Worm (Caenorhabditis elegans): ENCODE results near the gene fbxb-102.

The fbxb-102 gene

DNA sequence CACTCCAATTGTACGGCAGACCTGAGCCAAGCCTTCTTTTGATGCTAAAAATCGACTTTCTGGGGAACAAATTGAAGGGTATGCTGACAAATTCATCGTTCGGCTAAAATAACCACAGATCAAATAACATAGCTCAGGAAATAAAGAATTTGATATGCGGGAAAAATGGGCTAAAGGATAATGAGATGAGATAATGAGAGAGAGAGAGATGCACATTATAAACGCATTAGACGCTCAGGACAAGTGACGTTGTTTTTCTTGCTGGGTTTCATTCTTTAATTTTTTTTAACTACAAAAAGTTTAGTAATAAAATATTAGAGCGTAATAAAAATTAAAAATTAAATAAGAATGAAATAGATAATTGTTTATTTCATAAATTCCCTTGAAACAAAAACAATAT, 31.9 kb downstream of the fbxb-102 start, which contains the start of gene srh-69:
Gene srh-69, minus strand, starts transcription at position 101 of the 400 bp plus-strand sequence.
- TF ChIP-seq nhr-77 (tag; optimal IDR thresholded peaks at IDR 0.05) = no peak
- TF ChIP-seq nhr-28 (tag; optimal IDR thresholded peaks at IDR 0.05) = no peak
- TF ChIP-seq nhr-23 (tag; optimal IDR thresholded peaks at IDR 0.05) = no peak
- TF ChIP-seq nhr-12 (tag; optimal IDR thresholded peaks at IDR 0.05) = no peak
- TF ChIP-seq ceh-9 (tag; optimal IDR thresholded peaks at IDR 0.05) = no peak
- TF ChIP-seq R02D3.7 (tag; optimal IDR thresholded peaks at IDR 0.05) = no peak
- TF ChIP-seq lin-15B (tag; optimal IDR thresholded peaks at IDR 0.05) = no peak

DNA sequence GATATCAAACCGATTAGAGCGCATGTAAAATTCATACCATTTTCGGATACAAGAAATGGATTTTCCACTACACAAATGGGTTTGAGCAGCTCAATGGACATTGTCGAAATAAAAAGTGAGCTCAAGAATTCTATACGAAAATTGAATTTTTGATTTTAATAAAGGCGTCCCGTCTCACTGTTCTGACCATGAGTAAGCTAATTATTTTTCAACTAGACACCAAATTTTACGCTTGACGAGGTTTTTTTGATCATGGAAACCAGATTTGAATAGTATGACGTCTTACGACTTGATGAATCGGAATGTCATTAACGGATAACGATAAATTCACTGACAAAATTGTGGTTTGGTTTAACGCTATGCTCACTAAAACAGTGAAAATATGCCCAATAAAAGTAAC, 33.6 kb downstream of the fbxb-102 start, which contains the start of gene srh-61:
Gene srh-61, minus strand, starts transcription at position 101 of the 400 bp plus-strand sequence.
- TF ChIP-seq pqm-1 (tag; optimal IDR thresholded peaks at IDR 0.05) = no peak
- TF ChIP-seq ama-1 (optimal IDR thresholded peaks at IDR 0.05) = no peak
- no peak for TF ChIP-seq R02D3.7 (tag; optimal IDR thresholded peaks at IDR 0.05)
- no peak for TF ChIP-seq unc-62 (GFP tag; optimal IDR thresholded peaks at IDR 0.05)
- TF ChIP-seq unc-39 (tag; optimal IDR thresholded peaks at IDR 0.05) = no peak
- no peak for TF ChIP-seq ZK546.5 (tag; optimal IDR thresholded peaks at IDR 0.05)
- TF ChIP-seq nfya-1 (tag; optimal IDR thresholded peaks at IDR 0.05; ENCODE audit: insufficient read depth) = no peak
- TF ChIP-seq nhr-12 (tag; optimal IDR thresholded peaks at IDR 0.05) = no peak
- no peak for TF ChIP-seq skn-1 (tag; optimal IDR thresholded peaks at IDR 0.05)
- no peak for TF ChIP-seq mml-1 (tag; optimal IDR thresholded peaks at IDR 0.05)
- no peak for TF ChIP-seq daf-12 (tag; optimal IDR thresholded peaks at IDR 0.05)

- TF ChIP-seq pqm-1 (tag; optimal IDR thresholded peaks at IDR 0.05) (peak; percentile 28), nhr-25 (tag; optimal IDR thresholded peaks at IDR 0.05) (no peak), elt-2 (tag; optimal IDR thresholded peaks at IDR 0.05) (peak; percentile 12)
These were observed 35.3 kb downstream of the fbxb-102 start for ce11 chrII:12518008-12518407.

DNA sequence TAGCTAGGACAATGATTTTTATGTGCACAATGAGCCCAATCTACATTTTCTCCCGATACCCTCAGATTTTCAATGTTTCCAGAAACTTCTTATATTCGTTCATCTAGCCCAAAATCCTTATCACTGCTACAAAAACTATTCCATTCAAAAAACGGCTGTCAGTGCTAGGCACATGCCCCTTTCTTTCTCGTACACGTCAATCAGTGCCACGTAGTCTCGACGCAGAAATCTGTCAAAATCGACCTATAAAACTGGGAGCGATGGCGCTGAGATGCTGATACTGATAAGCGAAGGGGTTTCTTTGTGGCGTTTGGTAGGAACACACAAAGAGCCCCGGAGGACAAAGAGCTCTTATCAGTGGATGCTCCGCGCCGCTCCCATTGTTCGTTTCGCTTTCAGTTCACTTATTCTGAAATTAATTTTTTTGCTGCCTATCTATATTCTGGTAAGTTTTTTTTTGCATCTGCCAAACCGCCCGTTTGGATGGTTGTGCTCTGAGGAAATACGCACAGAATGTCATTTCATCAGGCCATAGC, 36.2 kb downstream of the fbxb-102 start, which contains the start of gene srh-70:
Gene srh-70, minus strand, starts transcription at position 51 of the 536 bp plus-strand sequence.
- TF ChIP-seq fkh-10 (GFP tag; optimal IDR thresholded peaks at IDR 0.05) (no peak), pqm-1 (tag; optimal IDR thresholded peaks at IDR 0.05) (peak; percentile 89), nhr-28 (tag; optimal IDR thresholded peaks at IDR 0.05) (no peak), hmg-11 (tag; optimal IDR thresholded peaks at IDR 0.05) (no peak), nfya-1 (tag; optimal IDR thresholded peaks at IDR 0.05; ENCODE audit: insufficient read depth) (peak; percentile 25), elt-2 (tag; optimal IDR thresholded peaks at IDR 0.05) (peak; percentile 99), fos-1 (tag; optimal IDR thresholded peaks at IDR 0.05) (no peak), ztf-4 (tag; optimal IDR thresholded peaks at IDR 0.05) (no peak), fkh-2 (tag; optimal IDR thresholded peaks at IDR 0.05) (no peak), unc-62 (GFP tag; optimal IDR thresholded peaks at IDR 0.05) (no peak), ceh-16 (tag; optimal IDR thresholded peaks at IDR 0.05) (no peak)

ce11 chrII:12519616-12520015, 36.9 kb downstream of the fbxb-102 start, which contains the start of gene ceh-99:
ceh-99 (plus strand) TSS chrII:12519981.
- TF ChIP-seq nhr-12 (tag; optimal IDR thresholded peaks at IDR 0.05) (no peak), mdl-1 (tag; optimal IDR thresholded peaks at IDR 0.05) (no peak), mml-1 (tag; optimal IDR thresholded peaks at IDR 0.05) (no peak), nhr-28 (tag; optimal IDR thresholded peaks at IDR 0.05) (no peak), fkh-2 (tag; optimal IDR thresholded peaks at IDR 0.05) (no peak), eor-1 (tag; optimal IDR thresholded peaks at IDR 0.05) (no peak), nhr-237 (tag; optimal IDR thresholded peaks at IDR 0.05) (no peak), nhr-25 (tag; optimal IDR thresholded peaks at IDR 0.05) (no peak), daf-12 (tag; optimal IDR thresholded peaks at IDR 0.05) (no peak), ceh-28 (tag; optimal IDR thresholded peaks at IDR 0.05) (no peak), nhr-23 (tag; optimal IDR thresholded peaks at IDR 0.05) (no peak), snpc-4 (tag; optimal IDR thresholded peaks at IDR 0.05) (no peak), lsy-12 (tag; optimal IDR thresholded peaks at IDR 0.05) (no peak)

DNA sequence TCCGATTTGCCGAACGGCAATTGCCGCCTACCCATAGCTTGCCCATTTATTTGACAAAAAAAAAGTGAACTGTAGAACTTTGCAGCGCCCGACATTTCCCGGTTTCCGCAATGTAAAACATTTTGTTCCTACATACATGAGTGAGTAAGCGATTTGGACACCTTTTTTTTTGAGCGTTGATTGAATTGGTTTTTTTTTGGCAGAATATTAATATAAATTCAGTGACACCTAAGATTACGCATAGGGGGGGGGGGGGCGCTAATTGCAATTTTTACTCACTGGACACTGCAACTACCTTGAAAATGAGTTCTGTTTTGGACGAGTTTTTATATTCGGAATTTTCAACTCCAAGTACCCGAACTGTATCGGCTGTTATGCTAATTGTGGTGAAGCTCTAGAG, 42.8 kb downstream of the fbxb-102 start, which contains the start of gene srx-118:
Gene srx-118, plus strand, starts transcription at position 301 of the 400 bp plus-strand sequence.
- TF ChIP-seq ceh-16 (tag; optimal IDR thresholded peaks at IDR 0.05) (no peak), lin-15B (tag; optimal IDR thresholded peaks at IDR 0.05) (no peak), nfya-1 (tag; optimal IDR thresholded peaks at IDR 0.05; ENCODE audit: insufficient read depth) (no peak), nhr-237 (tag; optimal IDR thresholded peaks at IDR 0.05) (no peak), tbx-2 (tag; optimal IDR thresholded peaks at IDR 0.05) (no peak), elt-3 (tag; optimal IDR thresholded peaks at IDR 0.05) (no peak), ztf-11 (tag; optimal IDR thresholded peaks at IDR 0.05) (no peak), ceh-28 (tag; optimal IDR thresholded peaks at IDR 0.05) (no peak)
